Worm (Caenorhabditis elegans) whole organism, young adult: Measurements from ENCODE around the gene srb-17.

Experiments
- B0035.1 ChIP-seq: sonication (generic microtip); optimal IDR thresholded peaks from 2 replicates; lab custom pipeline; 2016; ENCODE audit warnings: missing genetic modification characterization, mild to moderate bottlenecking, missing compliant biosample characterization, missing genotype, missing genetic modification reagents
- B0261.1 ChIP-seq: sonication (generic microtip); optimal IDR thresholded peaks from 2 replicates; lab custom pipeline; 2016; ENCODE audit warnings: mild to moderate bottlenecking, missing genetic modification characterization, moderate library complexity, missing compliant biosample characterization
- B0336.3 ChIP-seq: fragments of 200-800 bp; sonication (Bioruptor generic); IDR thresholded peaks from 2 replicates; pipeline ENCODE4 v1.3.6; 2022; ENCODE audit warnings: missing genetic modification characterization, missing compliant biosample characterization
- C06A6.2 ChIP-seq: fragments of 200-800 bp; sonication (Bioruptor generic); conservative IDR thresholded peaks from 2 replicates; pipeline ENCODE4 v1.3.6; 2022; ENCODE audit warnings: missing genetic modification characterization, missing compliant biosample characterization
- D2030.7 ChIP-seq: fragments of 200-800 bp; sonication (Bioruptor generic); IDR thresholded peaks from 2 replicates; pipeline ENCODE4 v1.3.6; 2022; ENCODE audit warnings: missing genetic modification reagents, missing genetic modification characterization, missing compliant biosample characterization
- F22D6.2 ChIP-seq: sonication (generic microtip); optimal IDR thresholded peaks from 2 replicates; lab custom pipeline; 2016; ENCODE audit warnings: mild to moderate bottlenecking, missing genetic modification characterization, missing compliant biosample characterization
- F37B4.10 ChIP-seq: fragments of 200-800 bp; sonication (Bioruptor generic); IDR thresholded peaks from 2 replicates; pipeline ENCODE4 v1.3.6; 2022; ENCODE audit warnings: missing genetic modification characterization, missing compliant biosample characterization
- F49E8.2 ChIP-seq: sonication (generic microtip); optimal IDR thresholded peaks from 3 replicates; lab custom pipeline; 2017; ENCODE audit warnings: missing genetic modification characterization, mild to moderate bottlenecking, missing compliant biosample characterization, antibody characterized with exemption, moderate library complexity; ENCODE audit not compliant: insufficient read depth
- F57A8.1 ChIP-seq: fragments of 200-800 bp; sonication (Bioruptor generic); optimal IDR thresholded peaks from 2 replicates; lab custom pipeline; 2018; ENCODE audit warnings: mild to moderate bottlenecking, missing genetic modification characterization, moderate library complexity, missing compliant biosample characterization
- Y95B8A.8 ChIP-seq: fragments of 200-800 bp; sonication (Bioruptor generic); IDR thresholded peaks from 2 replicates; pipeline ENCODE4 v1.3.6; 2022; ENCODE audit warnings: missing genetic modification reagents, missing genetic modification characterization, missing compliant biosample characterization
- ZK185.1 ChIP-seq: sonication (generic microtip); optimal IDR thresholded peaks from 2 replicates; lab custom pipeline; 2016; ENCODE audit warnings: mild to moderate bottlenecking, missing genetic modification characterization, missing compliant biosample characterization; ENCODE audit not compliant: poor library complexity, severe bottlenecking
- aptf-2 ChIP-seq: fragments of 200-800 bp; sonication (Bioruptor generic); conservative IDR thresholded peaks from 2 replicates; pipeline ENCODE4 v1.3.6; 2022; ENCODE audit warnings: missing genetic modification reagents, missing genetic modification characterization, missing compliant biosample characterization
- aptf-3 ChIP-seq: fragments of 200-800 bp; sonication (Bioruptor generic); IDR thresholded peaks from 2 replicates; pipeline ENCODE4 v1.3.6; 2022; ENCODE audit warnings: missing genetic modification characterization, missing compliant biosample characterization
- attf-3 ChIP-seq: fragments of 200-800 bp; sonication (Bioruptor generic); conservative IDR thresholded peaks from 2 replicates; pipeline ENCODE4 v1.3.6; 2022; ENCODE audit warnings: missing genetic modification reagents, missing genetic modification characterization, missing compliant biosample characterization
- ccch-3 ChIP-seq: fragments of 200-800 bp; sonication (Bioruptor generic); optimal IDR thresholded peaks from 2 replicates; lab custom pipeline; 2018; ENCODE audit warnings: mild to moderate bottlenecking, missing genetic modification characterization, missing compliant biosample characterization
- ceh-27 ChIP-seq: fragments of 200-800 bp; sonication (Bioruptor generic); optimal IDR thresholded peaks from 2 replicates; lab custom pipeline; 2018; ENCODE audit warnings: mild to moderate bottlenecking, missing genetic modification characterization, moderate library complexity, missing compliant biosample characterization
- ceh-91 ChIP-seq: fragments of 200-800 bp; sonication (Bioruptor generic); IDR thresholded peaks from 2 replicates; pipeline ENCODE4 v1.3.6; 2022; ENCODE audit warnings: missing genetic modification reagents, missing genetic modification characterization, missing compliant biosample characterization
- die-1 ChIP-seq: sonication (generic microtip); optimal IDR thresholded peaks from 2 replicates; lab custom pipeline; 2016; ENCODE audit warnings: missing genotype, mild to moderate bottlenecking, missing genetic modification characterization, missing compliant biosample characterization
- dpff-1 ChIP-seq: sonication (generic microtip); optimal IDR thresholded peaks from 2 replicates; lab custom pipeline; 2017; ENCODE audit warnings: mild to moderate bottlenecking, missing genetic modification characterization, missing compliant biosample characterization
- ekl-4 ChIP-seq: fragments of 200-800 bp; sonication (Bioruptor generic); IDR thresholded peaks from 2 replicates; pipeline ENCODE4 v1.3.6; 2022; ENCODE audit warnings: missing genetic modification reagents, missing genetic modification characterization, missing compliant biosample characterization
- hlh-12 ChIP-seq: sonication (generic microtip); optimal IDR thresholded peaks from 2 replicates; lab custom pipeline; 2016; ENCODE audit warnings: missing genetic modification characterization, missing compliant biosample characterization
- hmg-1.2 ChIP-seq: fragments of 200-800 bp; sonication (Bioruptor generic); IDR thresholded peaks from 2 replicates; pipeline ENCODE4 v1.3.6; 2022; ENCODE audit warnings: missing genetic modification reagents, missing genetic modification characterization, missing compliant biosample characterization
- lin-40 ChIP-seq: sonication (generic microtip); optimal IDR thresholded peaks from 2 replicates; lab custom pipeline; 2016; ENCODE audit warnings: missing genetic modification characterization, mild to moderate bottlenecking, missing compliant biosample characterization, missing genotype, missing genetic modification reagents
- lir-1 ChIP-seq: fragments of 200-800 bp; sonication (Bioruptor generic); conservative IDR thresholded peaks from 2 replicates; pipeline ENCODE4 v1.3.6; 2022; ENCODE audit warnings: missing genetic modification reagents, missing genetic modification characterization, missing compliant biosample characterization
- madf-10 ChIP-seq: sonication (generic microtip); optimal IDR thresholded peaks from 2 replicates; lab custom pipeline; 2016; ENCODE audit warnings: mild to moderate bottlenecking, missing genetic modification characterization, missing compliant biosample characterization
- mes-4 ChIP-seq: sonication (generic microtip); optimal IDR thresholded peaks from 2 replicates; lab custom pipeline; 2016; ENCODE audit warnings: missing genotype, missing genetic modification characterization, missing compliant biosample characterization
- mxl-1 ChIP-seq: sonication (generic microtip); optimal IDR thresholded peaks from 2 replicates; lab custom pipeline; 2016; ENCODE audit warnings: missing genetic modification characterization, missing compliant biosample characterization
- nhr-27 ChIP-seq: fragments of 200-800 bp; sonication (Bioruptor generic); optimal IDR thresholded peaks from 2 replicates; lab custom pipeline; 2018; ENCODE audit warnings: mild to moderate bottlenecking, missing genetic modification characterization, moderate library complexity, missing compliant biosample characterization
- nhr-80 ChIP-seq: sonication (generic microtip); optimal IDR thresholded peaks from 2 replicates; lab custom pipeline; 2016; ENCODE audit warnings: missing genetic modification characterization, missing compliant biosample characterization
- rec-8 ChIP-seq, 2 experiments: sonication (generic microtip); optimal IDR thresholded peaks; 2 replicates each; lab custom pipeline; 2016; ENCODE audit warnings: mild to moderate bottlenecking in 2 of 2, missing genetic modification characterization in 2 of 2, missing genetic modification reagents in 2 of 2, missing genotype in 2 of 2, missing biosample characterization in 1 of 2, missing compliant biosample characterization in 1 of 2, moderate library complexity in 1 of 2
- unc-62 ChIP-seq: fragments of 150-350 bp; optimal IDR thresholded peaks from 2 replicates; lab custom pipeline; 2014; ENCODE audit warnings: missing biosample characterization, missing genetic modification reagents, missing genetic modification characterization
- zfh-2 ChIP-seq: fragments of 200-800 bp; sonication (Bioruptor generic); conservative IDR thresholded peaks from 2 replicates; pipeline ENCODE4 v1.3.6; 2022; ENCODE audit warnings: missing genetic modification reagents, missing genetic modification characterization, missing compliant biosample characterization
- ztf-22 ChIP-seq: fragments of 200-800 bp; sonication (Bioruptor generic); optimal IDR thresholded peaks from 2 replicates; lab custom pipeline; 2018; ENCODE audit warnings: mild to moderate bottlenecking, missing genetic modification characterization, moderate library complexity, missing compliant biosample characterization
- ztf-26 ChIP-seq: sonication (generic microtip); optimal IDR thresholded peaks from 2 replicates; lab custom pipeline; 2017; ENCODE audit warnings: missing genetic modification characterization, missing compliant biosample characterization
- ztf-3 ChIP-seq: fragments of 200-800 bp; sonication (Bioruptor generic); optimal IDR thresholded peaks from 2 replicates; lab custom pipeline; 2018; ENCODE audit warnings: mild to moderate bottlenecking, missing genetic modification characterization, missing compliant biosample characterization

Gene srb-17

DNA sequence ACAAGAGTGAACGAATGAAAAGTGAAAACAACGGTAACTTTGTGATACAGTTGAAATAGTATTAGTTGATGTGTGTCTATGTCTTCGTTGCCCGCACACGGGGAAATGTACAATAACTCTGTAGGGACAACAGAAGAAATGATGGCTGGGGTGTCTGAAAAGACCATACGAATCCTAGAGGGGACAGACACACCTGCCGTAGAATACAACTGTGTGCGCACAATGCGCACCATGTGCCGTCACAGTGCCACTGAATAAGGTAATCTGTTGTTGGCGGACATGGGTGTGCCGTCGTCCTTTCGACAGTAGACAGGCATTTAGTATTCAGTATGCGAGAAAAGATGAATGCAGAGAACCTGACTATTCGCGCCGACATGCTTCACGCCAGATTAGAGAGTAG is 35.8 kb downstream of the srb-17 start:
- TF ChIP-seq C06A6.2 (GFP tag; lab: Robert Waterston, UW) (no peak), rec-8 (tag; optimal IDR thresholded peaks at IDR 0.05; lab: Kevin White, UChicago) (no peak), zfh-2 (no peak), madf-10 (tag; lab: Kevin White, UChicago) (no peak), F57A8.1 (GFP tag; lab: Kevin White, UChicago) (no peak), aptf-2 (no peak), aptf-3 (GFP tag; lab: Robert Waterston, UW) (no peak), B0261.1 (tag; lab: Kevin White, UChicago) (no peak), mes-4 (tag; lab: Kevin White, UChicago) (no peak), attf-3 (GFP tag; lab: Robert Waterston, UW) (peak; percentile 50; the same call in 1 of the 2 replicates), D2030.7 (GFP tag; lab: Robert Waterston, UW) (no peak), ztf-22 (GFP tag; lab: Kevin White, UChicago) (no peak), hlh-12 (tag; lab: Kevin White, UChicago) (no peak), hmg-1.2 (GFP tag; lab: Robert Waterston, UW) (peak; percentile 53; the same call in 1 of the 2 replicates), F37B4.10 (GFP tag; lab: Robert Waterston, UW) (no peak), dpff-1 (tag; lab: Kevin White, UChicago) (no peak), B0035.1 (tag; lab: Kevin White, UChicago) (no peak)

DNA sequence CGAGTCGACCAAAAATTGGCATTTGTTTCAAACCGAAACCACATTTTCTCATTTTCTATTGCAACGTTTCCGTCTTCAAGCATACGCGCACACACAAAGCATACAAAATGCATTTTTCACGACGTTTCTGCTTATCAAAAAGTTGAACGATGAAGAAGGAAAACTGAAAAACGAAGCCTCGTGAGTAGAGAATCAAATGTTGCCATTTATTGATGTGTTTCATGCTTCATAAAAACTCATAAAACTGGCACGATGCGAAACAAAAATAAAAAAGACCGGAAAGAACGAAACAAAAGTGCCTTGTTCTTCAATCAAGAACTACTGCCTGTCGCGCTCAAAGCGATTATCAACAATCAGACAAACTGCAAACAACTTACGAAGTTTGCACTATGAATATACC is 36.6 kb downstream of the srb-17 start:
- TF ChIP-seq ZK185.1, result no peak
- peak; percentile 86 for TF ChIP-seq nhr-80 (tag; lab: Kevin White, UChicago)

- no peak for TF ChIP-seq lir-1
- TF ChIP-seq lin-40, result no peak
- no peak for TF ChIP-seq ceh-27 (GFP tag; lab: Kevin White, UChicago)
- no peak for TF ChIP-seq ztf-22 (GFP tag; lab: Kevin White, UChicago)
- TF ChIP-seq nhr-80 (tag; lab: Kevin White, UChicago), result no peak
- TF ChIP-seq F49E8.2 (tag; lab: Kevin White, UChicago), result no peak
- peak; percentile 33; the same call in 1 of the 2 replicates for TF ChIP-seq hmg-1.2 (GFP tag; lab: Robert Waterston, UW)
Observed at ce11 chrIV:10419896-10420295, 37.1 kb downstream of the srb-17 start.

DNA sequence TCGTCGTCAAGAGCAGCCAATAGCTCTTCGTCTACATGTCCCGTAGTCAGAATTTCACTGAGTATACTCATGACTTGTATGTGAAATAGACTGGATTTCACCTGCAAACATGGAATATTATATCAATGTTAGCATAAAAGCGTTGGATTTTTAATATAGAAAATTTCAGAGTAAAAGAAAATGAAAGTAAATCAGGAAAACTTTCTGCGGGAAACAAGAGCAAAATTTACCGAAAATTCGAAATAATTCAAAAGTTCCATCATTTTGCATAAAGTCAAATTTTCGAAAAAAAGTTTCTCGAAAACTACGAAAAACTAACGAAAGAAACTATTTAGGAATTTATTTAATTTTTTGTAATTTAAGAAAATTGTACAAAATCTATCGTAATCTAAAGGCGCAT is 39.3 kb downstream of the srb-17 start, which contains the start of gene F13B12.6:
Gene F13B12.6, minus strand, starts transcription at position 101 of the 400 bp plus-strand sequence.
- TF ChIP-seq nhr-27, result no peak
- TF ChIP-seq ccch-3 (GFP tag; lab: Kevin White, UChicago), result no peak
- no peak for TF ChIP-seq ztf-26 (tag; lab: Kevin White, UChicago)
- no peak for TF ChIP-seq dpff-1 (tag; lab: Kevin White, UChicago)
- no peak for TF ChIP-seq madf-10 (tag; lab: Kevin White, UChicago)
- no peak for TF ChIP-seq Y95B8A.8 (GFP tag; lab: Robert Waterston, UW)
- TF ChIP-seq ceh-27 (GFP tag; lab: Kevin White, UChicago), result no peak
- no peak for TF ChIP-seq F22D6.2 (tag; lab: Kevin White, UChicago)
- no peak for TF ChIP-seq mxl-1
- TF ChIP-seq ekl-4 (GFP tag; lab: Robert Waterston, UW), result no peak
- TF ChIP-seq ZK185.1, result no peak
- no peak for TF ChIP-seq ceh-91 (GFP tag; lab: Robert Waterston, UW)
- TF ChIP-seq D2030.7 (GFP tag; lab: Robert Waterston, UW), result no peak
- TF ChIP-seq die-1 (tag; lab: Kevin White, UChicago), result no peak
- TF ChIP-seq unc-62 (GFP tag; lab: Kevin White, UChicago), result no peak
- TF ChIP-seq ztf-3, result no peak
- TF ChIP-seq B0336.3 (GFP tag; lab: Robert Waterston, UW), result no peak
